Worm (Caenorhabditis elegans): ENCODE data around the gene F37A8.2.

Gene F37A8.2

DNA sequence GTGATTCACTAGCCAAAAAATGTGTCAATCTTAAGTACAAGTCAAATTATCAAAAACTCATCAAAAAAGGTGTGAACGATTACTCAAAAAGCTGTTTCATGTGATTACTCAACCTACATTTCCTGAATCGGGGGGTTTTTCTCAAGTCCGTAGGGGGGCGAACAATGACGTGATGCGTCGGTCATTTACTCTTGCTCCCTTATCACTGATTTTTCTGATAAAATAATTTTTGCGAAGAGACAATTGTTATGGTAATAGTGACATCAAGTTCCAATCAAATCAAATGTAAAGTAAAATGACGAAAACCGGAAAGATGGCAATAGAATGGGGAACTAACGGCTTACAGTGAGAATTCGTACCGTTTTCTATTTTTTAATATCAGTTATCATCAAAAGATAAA lies 37.3 kb downstream of the F37A8.2 start:
- TF ChIP-seq snpc-4 (tag; optimal IDR thresholded peaks at IDR 0.05) (no peak), ham-2 (GFP tag; optimal IDR thresholded peaks at IDR 0.05) (no peak), flh-1 (GFP tag; optimal IDR thresholded peaks at IDR 0.05) (no peak), unc-120 (tag; optimal IDR thresholded peaks at IDR 0.05; ENCODE audit: poor library complexity, severe bottlenecking) (no peak), cnd-1 (tag; optimal IDR thresholded peaks at IDR 0.05) (no peak), pha-4 (tag; optimal IDR thresholded peaks at IDR 0.05) (no peak), M03D4.4 (tag; optimal IDR thresholded peaks at IDR 0.05) (no peak), unc-39 (tag; optimal IDR thresholded peaks at IDR 0.05) (no peak), hlh-1 (tag; optimal IDR thresholded peaks at IDR 0.05) (no peak), elt-3 (tag; optimal IDR thresholded peaks at IDR 0.05) (no peak), nhr-76 (tag; optimal IDR thresholded peaks at IDR 0.05) (no peak), ceh-83 (GFP tag; optimal IDR thresholded peaks at IDR 0.05) (no peak), sem-2 (GFP tag; optimal IDR thresholded peaks at IDR 0.05) (no peak), drap-1 (GFP tag; optimal IDR thresholded peaks at IDR 0.05) (no peak), zip-8 (tag; optimal IDR thresholded peaks at IDR 0.05) (no peak), sptf-1 (tag; optimal IDR thresholded peaks at IDR 0.05) (no peak)

- TF ChIP-seq unc-62 (GFP tag; optimal IDR thresholded peaks at IDR 0.05) (no peak), ces-1 (GFP tag; optimal IDR thresholded peaks at IDR 0.05) (no peak), nhr-2 (tag; optimal IDR thresholded peaks at IDR 0.05) (no peak), nhr-12 (tag; optimal IDR thresholded peaks at IDR 0.05) (no peak), mep-1 (tag; optimal IDR thresholded peaks at IDR 0.05) (no peak), ceh-83 (GFP tag; optimal IDR thresholded peaks at IDR 0.05) (no peak), ztf-11 (tag; optimal IDR thresholded peaks at IDR 0.05) (no peak), sptf-1 (tag; optimal IDR thresholded peaks at IDR 0.05) (no peak)
These were observed 41.4 kb downstream of the F37A8.2 start for ce11 chrIII:3889896-3890295.

DNA sequence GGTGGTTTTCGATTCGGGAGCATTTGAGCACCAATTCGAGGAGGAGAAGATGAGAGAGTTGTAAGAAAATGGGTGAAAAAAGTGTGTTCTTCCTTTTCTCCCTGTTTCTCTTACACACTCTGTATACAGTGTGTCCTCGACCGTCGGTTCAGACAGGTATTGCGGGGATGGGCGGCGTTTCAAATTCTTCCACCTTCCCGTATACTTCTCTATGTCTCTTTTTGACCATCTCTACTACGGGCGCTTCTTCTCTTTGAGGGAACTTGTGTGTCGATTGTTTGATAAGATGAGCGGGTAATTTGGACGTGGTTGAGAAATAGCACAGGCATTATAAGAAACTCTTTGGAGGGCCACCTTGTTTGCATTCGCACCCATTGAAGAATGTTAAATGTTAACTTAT lies 43.7 kb downstream of the F37A8.2 start:
- TF ChIP-seq ceh-83 (GFP tag; optimal IDR thresholded peaks at IDR 0.05), result no peak
- no peak for TF ChIP-seq mab-5 (tag; optimal IDR thresholded peaks at IDR 0.05)
- TF ChIP-seq snpc-4 (tag; optimal IDR thresholded peaks at IDR 0.05), result no peak
- TF ChIP-seq ham-2 (GFP tag; optimal IDR thresholded peaks at IDR 0.05), result no peak
- no peak for TF ChIP-seq zip-8 (tag; optimal IDR thresholded peaks at IDR 0.05)
- TF ChIP-seq M03D4.4 (tag; optimal IDR thresholded peaks at IDR 0.05), result no peak
- no peak for TF ChIP-seq elt-1 (tag; optimal IDR thresholded peaks at IDR 0.05; ENCODE audit: borderline replicate concordance, insufficient read depth)
- TF ChIP-seq unc-39 (tag; optimal IDR thresholded peaks at IDR 0.05), result no peak
- TF ChIP-seq nhr-12 (tag; optimal IDR thresholded peaks at IDR 0.05), result no peak
- TF ChIP-seq cnd-1 (tag; optimal IDR thresholded peaks at IDR 0.05), result no peak

DNA sequence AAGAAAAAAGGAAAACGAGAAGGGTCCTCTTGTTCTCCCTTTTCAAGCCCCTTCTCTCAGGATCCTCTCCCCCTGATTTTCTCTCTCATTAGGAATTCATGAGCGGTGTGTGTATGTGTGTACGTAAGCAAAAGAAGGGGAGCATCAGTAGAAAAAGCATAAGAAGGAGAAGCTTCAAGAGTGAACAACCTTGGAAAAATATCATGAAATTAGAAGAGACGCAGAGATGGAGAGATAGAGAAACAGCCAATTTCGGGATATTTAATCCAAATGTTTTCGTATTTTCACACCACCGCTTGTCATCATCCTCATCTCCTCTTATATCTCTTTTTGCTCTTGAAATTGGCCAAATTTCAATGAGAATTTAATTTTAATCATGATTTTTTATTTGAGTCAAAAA lies 48.2 kb downstream of the F37A8.2 start:
- TF ChIP-seq ceh-83 (GFP tag; optimal IDR thresholded peaks at IDR 0.05), result no peak
- TF ChIP-seq lin-32 (GFP tag; optimal IDR thresholded peaks at IDR 0.05), result no peak
- no peak for TF ChIP-seq elt-3 (tag; optimal IDR thresholded peaks at IDR 0.05)

Data from whole organism, mixed stage, embryonic.